Fruit fly (Drosophila melanogaster) S2 (cell line): ENCODE data around the gene Nmdmc.

Experiments used
- CG8478 ChIP-seq: fragments of >200 bp; optimal IDR thresholded peaks from 2 replicates; lab custom pipeline; 2018
- CTCF ChIP-seq, 2 experiments: fragments of >200 bp; optimal IDR thresholded peaks; 2 replicates each; lab custom pipeline; 2018

The Nmdmc gene

DNA sequence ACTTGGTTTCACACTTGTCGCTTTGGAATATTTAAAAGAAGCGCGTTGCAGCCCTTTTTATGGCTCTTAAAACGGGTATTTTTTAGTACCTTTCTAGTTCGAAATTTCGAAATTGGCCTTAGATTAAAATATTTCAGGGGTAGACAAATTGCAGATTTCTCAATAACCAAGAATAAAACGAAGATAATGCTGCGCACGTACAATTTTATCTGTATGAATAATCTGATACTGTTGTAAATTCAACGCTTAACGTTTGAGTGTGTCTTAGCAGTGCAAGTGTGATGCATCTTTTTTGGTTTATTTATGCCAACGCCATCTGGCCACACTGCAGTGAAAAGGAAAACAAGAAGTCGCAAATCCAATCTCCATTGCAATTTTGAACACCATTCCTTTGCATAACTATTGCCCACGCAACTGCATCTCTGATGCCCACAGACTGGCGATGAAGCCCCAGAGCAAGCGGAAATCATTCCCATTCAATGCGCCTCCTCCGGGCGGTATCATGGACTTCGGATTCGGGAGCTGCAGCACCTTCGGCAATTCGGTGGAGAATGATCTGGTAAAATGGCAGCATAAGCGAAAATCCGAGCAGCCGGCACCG lies at the start of gene Nmdmc:
Gene Nmdmc, minus strand, starts transcription at position 37 of the 601 bp plus-strand sequence.
- no peak for TF ChIP-seq CG8478 (lab: Kevin White, UChicago)
- no peak for TF ChIP-seq CTCF (optimal IDR thresholded peaks at IDR 0.05; lab: Kevin White, UChicago)

DNA sequence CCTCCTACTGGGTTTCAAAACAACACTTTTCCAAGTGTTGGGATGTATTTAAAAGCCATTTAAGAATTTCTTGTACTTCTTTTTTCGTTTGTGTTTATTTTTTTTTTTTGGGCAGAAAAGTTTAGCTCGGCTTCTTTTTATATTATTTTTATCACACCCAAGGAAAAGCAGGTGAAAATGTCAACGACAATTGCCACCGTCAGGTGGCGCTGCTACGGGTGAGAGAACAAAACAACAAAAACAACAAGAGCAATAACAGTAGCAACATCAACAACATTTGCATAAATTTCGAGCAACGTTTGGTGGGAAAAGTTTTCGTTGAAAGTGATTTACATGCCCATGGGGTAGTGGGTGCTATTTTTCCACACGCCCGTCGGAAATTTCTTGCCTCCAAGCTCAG lies 39.9 kb upstream of the Nmdmc start:
- TF ChIP-seq CTCF (optimal IDR thresholded peaks at IDR 0.05; lab: Kevin White, UChicago) (peak; percentile 11 to 67), CG8478 (lab: Kevin White, UChicago) (no peak)

DNA sequence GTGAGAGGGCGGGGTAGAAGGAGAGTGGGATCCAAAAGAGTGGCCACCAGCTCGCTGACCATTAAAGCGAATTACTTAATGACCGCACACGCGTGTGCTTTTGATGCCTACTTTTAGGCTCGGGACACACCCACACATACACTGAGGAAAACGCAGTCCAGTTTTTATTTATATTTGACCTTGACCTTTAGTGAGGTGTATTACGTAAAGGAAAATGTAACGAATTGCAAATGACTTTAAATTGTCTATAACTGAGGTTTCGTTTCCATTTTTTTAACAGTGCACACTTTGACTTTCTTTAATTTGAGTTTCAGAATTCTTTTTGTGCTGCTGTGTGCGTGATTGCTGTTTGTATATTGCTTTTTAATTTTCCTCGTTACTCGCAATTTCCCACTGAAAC lies 35.0 kb upstream of the Nmdmc start:
- TF ChIP-seq CTCF (optimal IDR thresholded peaks at IDR 0.05; lab: Kevin White, UChicago) (no peak), CG8478 (lab: Kevin White, UChicago) (no peak)

- no peak for TF ChIP-seq CG8478 (lab: Kevin White, UChicago)
- TF ChIP-seq CTCF (optimal IDR thresholded peaks at IDR 0.05; lab: Kevin White, UChicago): no peak
These were observed 33.0 kb upstream of the Nmdmc start for dm6 chr3R:9083379-9083778.

DNA sequence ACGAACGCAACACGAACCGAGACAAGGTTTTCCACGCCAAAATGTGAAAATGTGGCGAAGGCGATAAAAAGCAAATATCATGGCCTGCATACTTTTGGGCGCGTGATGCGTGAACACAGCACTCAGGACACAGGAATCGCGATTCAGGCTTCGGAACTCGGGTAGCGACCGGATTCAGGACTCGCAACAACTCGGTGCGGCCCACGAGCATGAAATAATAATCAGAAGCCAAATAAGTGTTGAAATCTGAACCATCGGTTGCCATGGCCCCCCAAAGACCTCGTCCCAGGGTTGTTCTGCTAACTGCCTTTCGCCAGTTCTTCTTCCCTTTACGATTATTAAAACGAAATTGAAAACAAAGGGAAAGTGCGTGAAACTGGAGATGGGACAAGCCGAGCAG lies 32.0 kb upstream of the Nmdmc start:
- TF ChIP-seq CG8478 (lab: Kevin White, UChicago): no peak
- TF ChIP-seq CTCF (optimal IDR thresholded peaks at IDR 0.05; lab: Kevin White, UChicago): no peak

dm6 chr3R:9079638-9080037 lies 29.3 kb upstream of the Nmdmc start:
- no peak for TF ChIP-seq CTCF (optimal IDR thresholded peaks at IDR 0.05; lab: Kevin White, UChicago)
- TF ChIP-seq CG8478 (lab: Kevin White, UChicago): no peak

DNA sequence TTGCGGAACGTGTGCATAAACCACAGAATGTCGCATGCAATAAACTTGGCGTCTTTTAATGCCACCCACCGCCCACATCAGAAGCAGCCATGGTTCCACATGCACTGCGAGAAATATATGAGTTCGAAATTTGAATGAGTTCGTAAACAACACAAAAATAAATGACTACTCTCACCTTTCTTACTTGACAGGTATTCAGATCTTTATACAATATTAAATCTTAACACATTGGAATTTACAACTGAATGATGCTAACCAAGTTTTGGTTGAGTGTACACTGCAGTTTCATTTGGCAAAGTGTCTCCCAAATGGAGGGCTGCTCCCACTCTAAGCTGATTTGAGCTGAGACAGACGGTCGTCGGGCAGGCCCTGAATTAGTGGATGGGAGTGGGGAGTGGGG lies 24.6 kb upstream of the Nmdmc start:
- TF ChIP-seq CG8478 (lab: Kevin White, UChicago) (no peak), CTCF (optimal IDR thresholded peaks at IDR 0.05; lab: Kevin White, UChicago) (no peak)

DNA sequence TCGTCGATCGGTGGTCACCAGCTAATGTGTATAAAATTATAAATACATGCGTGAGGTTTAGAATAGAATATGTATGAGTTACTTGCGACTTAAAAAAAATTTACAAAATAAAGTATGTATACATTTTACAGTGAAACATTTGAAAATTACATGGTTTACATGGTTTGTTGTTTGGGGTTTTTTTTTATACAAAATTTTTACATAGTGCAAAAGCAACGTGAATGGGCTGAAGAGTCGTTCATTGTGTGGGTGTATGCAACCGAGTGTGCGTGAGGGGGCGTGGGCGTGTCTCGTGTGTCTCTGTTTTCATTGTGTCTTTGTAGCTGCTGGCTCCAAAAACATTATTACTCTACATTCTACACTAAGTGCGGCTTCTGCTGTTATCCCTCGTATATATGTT lies 19.5 kb upstream of the Nmdmc start:
- no peak for TF ChIP-seq CTCF (optimal IDR thresholded peaks at IDR 0.05; lab: Kevin White, UChicago)
- no peak for TF ChIP-seq CG8478 (lab: Kevin White, UChicago)

dm6 chr3R:9068418-9068817 lies 18.1 kb upstream of the Nmdmc start:
- TF ChIP-seq CG8478 (lab: Kevin White, UChicago) (no peak), CTCF (optimal IDR thresholded peaks at IDR 0.05; lab: Kevin White, UChicago) (no peak)

- TF ChIP-seq CG8478 (lab: Kevin White, UChicago) (no peak), CTCF (optimal IDR thresholded peaks at IDR 0.05; lab: Kevin White, UChicago) (peak in 1 of 2 experiments; percentile 12)
These were observed 14.5 kb upstream of the Nmdmc start, which contains the start of the genes beag and Ada for dm6 chr3R:9064874-9065273. TSS of gene beag (minus strand) at chr3R:9065078. TSS of gene Ada (plus strand) at chr3R:9065183.

dm6 chr3R:9062756-9063155 lies 12.4 kb upstream of the Nmdmc start:
- TF ChIP-seq CTCF (optimal IDR thresholded peaks at IDR 0.05; lab: Kevin White, UChicago) (no peak), CG8478 (lab: Kevin White, UChicago) (no peak)

dm6 chr3R:9057398-9058058 lies 7.2 kb upstream of the Nmdmc start:
- TF ChIP-seq CTCF (optimal IDR thresholded peaks at IDR 0.05; lab: Kevin White, UChicago) (no peak), CG8478 (lab: Kevin White, UChicago) (no peak)

DNA sequence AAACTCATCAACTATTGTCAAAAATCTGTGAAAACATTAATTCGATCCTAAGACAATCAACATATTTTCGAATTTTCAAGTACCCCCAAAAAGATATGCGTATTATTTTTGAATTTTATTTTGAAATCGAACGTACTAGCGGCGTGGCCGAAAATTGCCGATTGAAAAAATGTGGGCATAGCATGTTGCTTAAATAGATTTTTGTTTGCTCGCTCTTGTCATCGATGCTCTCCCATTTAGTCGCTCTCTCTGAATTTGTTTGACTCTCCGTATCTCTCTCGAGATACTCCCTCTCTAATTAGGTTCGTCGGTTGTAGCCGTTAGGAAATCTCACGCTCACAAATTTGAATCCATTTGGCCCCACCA lies 6.7 kb upstream of the Nmdmc start:
- no peak for TF ChIP-seq CTCF (optimal IDR thresholded peaks at IDR 0.05; lab: Kevin White, UChicago)
- TF ChIP-seq CG8478 (lab: Kevin White, UChicago): no peak

dm6 chr3R:9056409-9057031 lies 6.2 kb upstream of the Nmdmc start:
- no peak for TF ChIP-seq CTCF (optimal IDR thresholded peaks at IDR 0.05; lab: Kevin White, UChicago)
- no peak for TF ChIP-seq CG8478 (lab: Kevin White, UChicago)
